Fruit fly (Drosophila melanogaster): ENCODE data around the gene CG17197.

Gene CG17197

DNA sequence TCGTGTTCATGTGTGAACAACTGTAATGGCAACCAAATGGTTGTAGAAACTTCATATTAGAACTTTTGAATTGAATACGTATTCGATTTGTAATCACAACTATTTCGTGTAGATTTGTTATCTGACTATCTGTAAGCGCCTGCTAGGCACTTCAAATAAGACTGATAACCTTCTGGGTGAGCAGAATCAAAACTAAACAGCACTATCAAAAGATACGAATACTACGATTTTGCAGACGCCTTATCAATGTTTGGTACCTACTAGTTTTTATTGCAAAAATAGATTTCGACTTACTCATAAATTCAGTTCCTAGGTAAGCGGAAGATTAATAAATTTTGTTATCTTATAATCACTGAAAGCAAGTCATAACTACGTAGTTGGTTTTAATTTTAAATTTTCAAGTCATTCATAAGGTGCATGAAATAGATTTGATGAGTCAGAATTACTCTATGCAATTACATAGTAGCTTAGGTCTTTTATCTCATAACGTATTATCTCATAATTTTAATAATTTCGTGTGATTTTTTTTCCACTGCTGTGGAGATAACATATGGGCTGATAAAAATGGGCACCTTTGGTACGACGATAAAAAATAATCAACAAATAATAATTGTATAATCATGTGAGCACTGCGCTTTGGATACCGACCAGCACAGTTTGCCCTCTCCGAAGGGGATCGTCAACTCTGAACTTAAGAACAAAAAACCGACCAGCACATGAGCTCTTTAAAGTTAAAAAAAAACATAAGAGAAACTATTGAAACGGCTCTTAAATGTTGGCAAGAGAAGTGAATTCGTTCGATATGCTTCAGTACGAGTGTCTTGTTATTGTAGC lies 40.0 kb downstream of the CG17197 start:
- no peak for TF ChIP-seq Myc (optimal IDR thresholded peaks at IDR 0.05)
- no peak for TF ChIP-seq Sin3A (optimal IDR thresholded peaks at IDR 0.05)
- no peak for TF ChIP-seq ttk (optimal IDR thresholded peaks at IDR 0.05)
- no peak for TF ChIP-seq psq (optimal IDR thresholded peaks at IDR 0.05)
- TF ChIP-seq h (optimal IDR thresholded peaks at IDR 0.05) = no peak
- TF ChIP-seq insv (optimal IDR thresholded peaks at IDR 0.05) = no peak

DNA sequence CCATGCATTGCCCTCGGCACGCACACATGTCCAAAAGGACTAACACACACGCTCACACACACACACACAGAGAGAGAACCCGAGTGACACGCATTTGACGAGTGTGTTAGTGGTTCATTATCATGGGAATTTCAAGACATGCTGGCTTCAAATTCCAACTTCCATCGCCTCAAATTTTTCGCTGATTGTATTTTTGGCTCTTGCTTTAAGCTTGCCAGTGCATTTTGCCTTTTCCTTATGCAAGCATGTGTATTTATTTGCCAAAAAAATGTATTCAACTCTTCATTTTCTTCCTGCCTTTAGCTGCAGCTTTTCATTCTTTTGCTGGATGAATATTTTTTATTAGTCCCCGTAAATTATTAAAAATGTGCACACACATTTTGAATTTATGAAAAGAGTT lies 51.4 kb downstream of the CG17197 start:
- TF ChIP-seq psq (optimal IDR thresholded peaks at IDR 0.05) (no peak), ttk (optimal IDR thresholded peaks at IDR 0.05) (no peak), h (optimal IDR thresholded peaks at IDR 0.05) (no peak), Myc (optimal IDR thresholded peaks at IDR 0.05) (no peak)
